Fruit fly (Drosophila melanogaster) whole organism, embryonic: Measurements from ENCODE around the gene GILT3.

ENCODE experiments used
- Abd-B ChIP-seq: fragments of 200-800 bp; sonication (Bioruptor generic); optimal IDR thresholded peaks from 2 replicates; lab custom pipeline; 2018; ENCODE audit warnings: missing biosample characterization, mild to moderate bottlenecking, missing genetic modification characterization, moderate library complexity
- BEAF-32 ChIP-seq: fragments of 200-800 bp; sonication (Bioruptor generic); optimal IDR thresholded peaks from 3 replicates; lab custom pipeline; 2017; ENCODE audit warnings: missing biosample characterization, missing genetic modification characterization, mild to moderate bottlenecking, moderate library complexity, missing genetic modification reagents
- BtbVII ChIP-seq: fragments of 200-800 bp; sonication (Bioruptor generic); optimal IDR thresholded peaks from 3 replicates; lab custom pipeline; 2017; ENCODE audit warnings: missing biosample characterization, mild to moderate bottlenecking, missing genetic modification characterization
- C15 ChIP-seq: fragments of 200-800 bp; sonication (Bioruptor generic); IDR thresholded peaks from 3 replicates; pipeline ENCODE4 v1.3.6; 2022; ENCODE audit warnings: missing biosample characterization, missing genetic modification characterization
- CG10209 ChIP-seq: fragments of 200-800 bp; sonication (Bioruptor generic); optimal IDR thresholded peaks from 3 replicates; lab custom pipeline; 2017; ENCODE audit warnings: missing biosample characterization, mild to moderate bottlenecking, missing genetic modification characterization, missing genetic modification reagents
- CG10654 ChIP-seq: fragments of 200-800 bp; sonication (Bioruptor generic); optimal IDR thresholded peaks from 2 replicates; lab custom pipeline; 2016; ENCODE audit warnings: missing biosample characterization, missing genetic modification characterization
- CG11560 ChIP-seq: fragments of 200-800 bp; sonication (Bioruptor generic); IDR thresholded peaks from 3 replicates; pipeline ENCODE4 v1.3.6; 2022; ENCODE audit warnings: missing biosample characterization, missing genetic modification characterization
- CG12299 ChIP-seq: fragments of 200-800 bp; sonication (Bioruptor generic); optimal IDR thresholded peaks from 2 replicates; lab custom pipeline; 2018; ENCODE audit warnings: missing biosample characterization, mild to moderate bottlenecking, missing genetic modification characterization
- CG12391 ChIP-seq: fragments of 200-800 bp; sonication (Bioruptor generic); optimal IDR thresholded peaks from 3 replicates; lab custom pipeline; 2018; ENCODE audit warnings: missing biosample characterization, mild to moderate bottlenecking, missing genetic modification characterization, moderate library complexity
- CG14014 ChIP-seq: fragments of 200-800 bp; sonication (Bioruptor generic); IDR thresholded peaks from 2 replicates; pipeline ENCODE4 v1.3.6; 2022; ENCODE audit warnings: missing biosample characterization, missing genetic modification characterization
- CG17912 ChIP-seq: fragments of 200-800 bp; sonication (Bioruptor generic); optimal IDR thresholded peaks from 2 replicates; lab custom pipeline; 2018; ENCODE audit warnings: missing biosample characterization, mild to moderate bottlenecking, missing genetic modification characterization
- CG18011 ChIP-seq: fragments of 200-800 bp; sonication (Bioruptor generic); optimal IDR thresholded peaks from 2 replicates; lab custom pipeline; 2017; ENCODE audit warnings: missing biosample characterization, missing genetic modification characterization, mild to moderate bottlenecking, moderate library complexity, missing genotype
- CG18476 ChIP-seq: fragments of 200-800 bp; sonication (Bioruptor generic); optimal IDR thresholded peaks from 2 replicates; lab custom pipeline; 2016; ENCODE audit warnings: missing biosample characterization, mild to moderate bottlenecking, missing genetic modification characterization
- CG3163 ChIP-seq: fragments of 200-800 bp; sonication (Bioruptor generic); optimal IDR thresholded peaks from 3 replicates; lab custom pipeline; 2016; ENCODE audit warnings: missing biosample characterization, missing genetic modification characterization
- CG3281 ChIP-seq: fragments of 200-800 bp; sonication (Bioruptor generic); optimal IDR thresholded peaks from 3 replicates; lab custom pipeline; 2017; ENCODE audit warnings: missing biosample characterization, mild to moderate bottlenecking, missing genetic modification characterization
- CG3838 ChIP-seq: fragments of 200-800 bp; sonication (Bioruptor generic); optimal IDR thresholded peaks from 3 replicates; lab custom pipeline; 2016; ENCODE audit warnings: missing biosample characterization, missing genetic modification characterization
- CG4282 ChIP-seq: fragments of 200-800 bp; sonication (Bioruptor generic); optimal IDR thresholded peaks from 2 replicates; lab custom pipeline; 2016; ENCODE audit warnings: missing biosample characterization, missing genetic modification characterization
- CG4617 ChIP-seq: fragments of 200-800 bp; sonication (Bioruptor generic); optimal IDR thresholded peaks from 3 replicates; lab custom pipeline; 2016; ENCODE audit warnings: missing biosample characterization, missing genetic modification characterization, borderline replicate concordance
- CG8765 ChIP-seq: fragments of 200-800 bp; sonication (Bioruptor generic); IDR thresholded peaks from 2 replicates; pipeline ENCODE4 v1.3.6; 2022; ENCODE audit warnings: missing biosample characterization, missing genetic modification characterization
- CHES-1-like ChIP-seq: fragments of 200-800 bp; sonication (Bioruptor generic); optimal IDR thresholded peaks from 2 replicates; lab custom pipeline; 2016; ENCODE audit warnings: missing biosample characterization, missing genetic modification characterization
- Chrac-16 ChIP-seq: fragments of 200-800 bp; sonication (Bioruptor generic); optimal IDR thresholded peaks from 3 replicates; lab custom pipeline; 2016; ENCODE audit warnings: missing biosample characterization, missing genetic modification characterization
- D19A ChIP-seq: fragments of 200-800 bp; optimal IDR thresholded peaks from 3 replicates; lab custom pipeline; 2019; ENCODE audit warnings: missing biosample characterization, mild to moderate bottlenecking, missing genetic modification characterization, moderate library complexity
- Deaf1 ChIP-seq: fragments of 200-800 bp; optimal IDR thresholded peaks from 3 replicates; lab custom pipeline; 2019; ENCODE audit warnings: missing biosample characterization, mild to moderate bottlenecking, missing genetic modification characterization, moderate library complexity
- Dek ChIP-seq: fragments of 200-800 bp; sonication (Bioruptor generic); optimal IDR thresholded peaks from 3 replicates; lab custom pipeline; 2019; ENCODE audit warnings: missing biosample characterization, mild to moderate bottlenecking, missing genetic modification characterization, moderate library complexity
- Fer3 ChIP-seq: fragments of 200-800 bp; sonication (Bioruptor generic); optimal IDR thresholded peaks from 2 replicates; lab custom pipeline; 2018; ENCODE audit warnings: missing biosample characterization, mild to moderate bottlenecking, missing genetic modification characterization, moderate library complexity
- H2.0 ChIP-seq: fragments of 200-800 bp; sonication (Bioruptor generic); IDR thresholded peaks from 2 replicates; pipeline ENCODE4 v1.3.6; 2022; ENCODE audit warnings: missing biosample characterization, missing genetic modification characterization
- HLH54F ChIP-seq: fragments of 200-800 bp; sonication (Bioruptor generic); optimal IDR thresholded peaks from 3 replicates; lab custom pipeline; 2016; ENCODE audit warnings: missing biosample characterization, missing genetic modification characterization
- MBD-R2 ChIP-seq: fragments of 200-800 bp; sonication (Bioruptor generic); IDR thresholded peaks from 2 replicates; pipeline ENCODE4 v1.3.6; 2022; ENCODE audit warnings: missing biosample characterization, missing genetic modification characterization
- Nf-YA ChIP-seq: fragments of 200-800 bp; sonication (Bioruptor generic); IDR thresholded peaks from 2 replicates; pipeline ENCODE4 v1.3.6; 2022; ENCODE audit warnings: missing biosample characterization, missing genetic modification characterization
- Oaz ChIP-seq: fragments of 200-800 bp; sonication (Bioruptor generic); IDR thresholded peaks from 2 replicates; pipeline ENCODE4 v1.3.6; 2022; ENCODE audit warnings: missing biosample characterization, missing genetic modification characterization
- Opbp ChIP-seq: fragments of 200-800 bp; sonication (Bioruptor generic); IDR thresholded peaks from 3 replicates; pipeline ENCODE4 v1.3.6; 2022; ENCODE audit warnings: missing biosample characterization, missing genetic modification characterization; ENCODE audit not compliant: partially characterized antibody
- PHDP ChIP-seq: fragments of 200-800 bp; sonication (Bioruptor generic); optimal IDR thresholded peaks from 3 replicates; lab custom pipeline; 2018; ENCODE audit warnings: missing biosample characterization, mild to moderate bottlenecking, missing genetic modification characterization, moderate library complexity
- Usf ChIP-seq: fragments of 200-800 bp; sonication (Bioruptor generic); optimal IDR thresholded peaks from 2 replicates; lab custom pipeline; 2017; ENCODE audit warnings: missing genotype, missing biosample characterization, missing genetic modification characterization
- ab ChIP-seq: fragments of 200-800 bp; sonication (Bioruptor generic); optimal IDR thresholded peaks from 2 replicates; lab custom pipeline; 2016; ENCODE audit warnings: missing biosample characterization, missing genetic modification characterization
- ara ChIP-seq: fragments of 200-800 bp; sonication (Bioruptor generic); IDR thresholded peaks from 2 replicates; pipeline ENCODE4 v1.3.6; 2022; ENCODE audit warnings: missing biosample characterization, missing genetic modification characterization
- ato ChIP-seq: fragments of 200-800 bp; sonication (Bioruptor generic); IDR thresholded peaks from 2 replicates; pipeline ENCODE4 v1.3.6; 2022; ENCODE audit warnings: missing biosample characterization, missing genetic modification characterization; ENCODE audit not compliant: partially characterized antibody
- cad ChIP-seq: fragments of >200 bp; optimal IDR thresholded peaks from 2 replicates; lab custom pipeline; 2017; ENCODE audit warnings: missing biosample characterization, missing genetic modification characterization
- cwo ChIP-seq: fragments of 200-800 bp; sonication (Bioruptor generic); optimal IDR thresholded peaks from 3 replicates; lab custom pipeline; 2017; ENCODE audit warnings: missing biosample characterization, missing genetic modification characterization, mild to moderate bottlenecking, moderate library complexity, missing genetic modification reagents
- danr ChIP-seq: fragments of 200-800 bp; sonication (Bioruptor generic); IDR thresholded peaks from 2 replicates; pipeline ENCODE4 v1.3.6; 2022; ENCODE audit warnings: missing biosample characterization, missing genetic modification characterization
- esg ChIP-seq: fragments of 200-800 bp; sonication (Bioruptor generic); conservative IDR thresholded peaks from 2 replicates; pipeline ENCODE4 v1.3.6; 2022; ENCODE audit warnings: missing biosample characterization, missing genetic modification characterization
- eyg ChIP-seq: fragments of 200-800 bp; sonication (Bioruptor generic); optimal IDR thresholded peaks from 3 replicates; lab custom pipeline; 2016; ENCODE audit warnings: missing biosample characterization, missing genetic modification characterization
- fu2 ChIP-seq: fragments of 200-800 bp; sonication (Bioruptor generic); optimal IDR thresholded peaks from 2 replicates; lab custom pipeline; 2016; ENCODE audit warnings: missing biosample characterization, missing genetic modification characterization
- kay ChIP-seq: fragments of 200-800 bp; sonication (Bioruptor generic); optimal IDR thresholded peaks from 2 replicates; lab custom pipeline; 2016; ENCODE audit warnings: missing biosample characterization, missing genetic modification characterization
- knrl ChIP-seq: fragments of 200-800 bp; sonication (Bioruptor generic); IDR thresholded peaks from 3 replicates; pipeline ENCODE4 v1.3.6; 2022; ENCODE audit warnings: missing biosample characterization, missing genetic modification characterization; ENCODE audit not compliant: partially characterized antibody
- psq ChIP-seq: fragments of 200-800 bp; sonication (Bioruptor generic); optimal IDR thresholded peaks from 2 replicates; lab custom pipeline; 2017; ENCODE audit warnings: missing biosample characterization, missing genetic modification characterization
- run ChIP-seq: fragments of 200-800 bp; sonication (Bioruptor generic); optimal IDR thresholded peaks from 3 replicates; lab custom pipeline; 2018; ENCODE audit warnings: missing biosample characterization, mild to moderate bottlenecking, missing genetic modification characterization
- sens-2 ChIP-seq: fragments of 200-800 bp; sonication (Bioruptor generic); IDR thresholded peaks from 2 replicates; pipeline ENCODE4 v1.3.6; 2022; ENCODE audit warnings: missing biosample characterization, missing genetic modification characterization
- sima ChIP-seq: fragments of 200-800 bp; sonication (Bioruptor generic); optimal IDR thresholded peaks from 2 replicates; lab custom pipeline; 2016; ENCODE audit warnings: missing biosample characterization, missing genetic modification characterization
- vnd ChIP-seq: fragments of 200-800 bp; sonication (Bioruptor generic); IDR thresholded peaks from 3 replicates; pipeline ENCODE4 v1.3.6; 2022; ENCODE audit warnings: missing biosample characterization, missing genetic modification characterization; ENCODE audit not compliant: partially characterized antibody
- wdn ChIP-seq: fragments of 200-800 bp; sonication (Bioruptor generic); IDR thresholded peaks from 2 replicates; pipeline ENCODE4 v1.3.6; 2022; ENCODE audit warnings: missing biosample characterization, missing genetic modification characterization
- zen2 ChIP-seq: fragments of 200-800 bp; sonication (Bioruptor generic); IDR thresholded peaks from 3 replicates; pipeline ENCODE4 v1.3.6; 2022; ENCODE audit warnings: missing biosample characterization, missing genetic modification characterization; ENCODE audit not compliant: partially characterized antibody

The GILT3 gene

DNA sequence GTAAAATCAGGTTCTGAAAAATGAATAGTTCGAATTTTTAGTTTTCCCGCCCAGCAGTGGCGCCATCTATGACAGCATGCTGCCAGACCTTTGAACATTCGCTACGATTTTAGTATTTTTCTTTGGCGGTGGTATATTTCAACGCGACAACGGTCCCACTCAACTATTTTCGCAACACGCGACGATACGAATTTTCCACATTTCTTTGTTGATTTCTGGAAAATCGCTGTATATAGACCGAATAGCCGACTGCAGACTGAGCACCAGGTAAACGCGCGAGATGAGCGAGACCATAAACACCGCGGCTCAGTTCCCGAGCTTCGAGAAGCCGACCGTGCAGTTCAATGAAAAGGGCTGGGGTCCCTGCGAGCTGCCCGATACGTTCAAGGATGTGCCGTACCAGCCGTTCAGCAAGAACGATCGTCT is 2.8 kb downstream of the GILT3 start, which contains the start of gene eIF3d1 (continued):
- TF ChIP-seq esg (GFP tag; lab: Robert Waterston, UW) = no peak
- TF ChIP-seq CG12299 (tag; lab: Kevin White, UChicago) = no peak
- no peak for TF ChIP-seq CG3838 (GFP tag; lab: Kevin White, UChicago)
- no peak for TF ChIP-seq D19A (tag; lab: Kevin White, UChicago)
- no peak for TF ChIP-seq cad (GFP tag; lab: Kevin White, UChicago)
- TF ChIP-seq CG18476 = no peak
- no peak for TF ChIP-seq CG18011 (GFP tag; lab: Kevin White, UChicago)
- peak; percentile 64 for TF ChIP-seq CHES-1-like (GFP tag; lab: Kevin White, UChicago)
- TF ChIP-seq CG11560 (tag; lab: Robert Waterston, UW) = peak; percentile 46; the same call in 1 of the 3 replicates
- no peak for TF ChIP-seq Deaf1 (tag; lab: Kevin White, UChicago)
- no peak for TF ChIP-seq danr (GFP tag; lab: Robert Waterston, UW)
- TF ChIP-seq CG10209 (GFP tag; lab: Kevin White, UChicago) = no peak
- TF ChIP-seq kay (GFP tag; lab: Kevin White, UChicago) = no peak
- TF ChIP-seq sens-2 (GFP tag; lab: Robert Waterston, UW) = no peak
- TF ChIP-seq MBD-R2 (GFP tag; lab: Robert Waterston, UW) = peak; percentile 66
- no peak for TF ChIP-seq Fer3 (tag; lab: Kevin White, UChicago)
- no peak for TF ChIP-seq C15 (GFP tag; lab: Robert Waterston, UW)
- TF ChIP-seq CG8765 = 0 out of 2 replicates have a peak, but pooled peaks have one; percentile 27
- TF ChIP-seq sima (GFP tag; lab: Kevin White, UChicago) = no peak
- no peak for TF ChIP-seq zen2
- TF ChIP-seq vnd (GFP tag; lab: Robert Waterston, UW) = no peak
- TF ChIP-seq ab (GFP tag; lab: Kevin White, UChicago) = no peak
- TF ChIP-seq psq = no peak
- no peak for TF ChIP-seq eyg
- TF ChIP-seq wdn (GFP tag; lab: Robert Waterston, UW) = no peak
- no peak for TF ChIP-seq PHDP (tag; lab: Kevin White, UChicago)
- peak; percentile 20 for TF ChIP-seq Chrac-16 (GFP tag; lab: Kevin White, UChicago)
- TF ChIP-seq CG3163 (GFP tag; lab: Kevin White, UChicago) = peak; percentile 36
- no peak for TF ChIP-seq run
- TF ChIP-seq fu2 (GFP tag; lab: Kevin White, UChicago) = peak; percentile 23
- no peak for TF ChIP-seq H2.0 (GFP tag; lab: Robert Waterston, UW)
- TF ChIP-seq BtbVII (GFP tag; lab: Kevin White, UChicago) = no peak
- TF ChIP-seq CG4617 (GFP tag; lab: Kevin White, UChicago) = peak; percentile 89
- TF ChIP-seq cwo (GFP tag; lab: Kevin White, UChicago) = no peak
- no peak for TF ChIP-seq CG4282 (GFP tag; lab: Kevin White, UChicago)
- TF ChIP-seq Dek (tag; lab: Kevin White, UChicago) = no peak
- TF ChIP-seq ato = no peak
- TF ChIP-seq Oaz (GFP tag; lab: Robert Waterston, UW) = no peak
- TF ChIP-seq CG3281 = no peak
- TF ChIP-seq CG14014 = no peak
- TF ChIP-seq BEAF-32 = peak; percentile 60
- peak; percentile 3 for TF ChIP-seq CG10654 (GFP tag; lab: Kevin White, UChicago)
- TF ChIP-seq CG17912 = no peak
- no peak for TF ChIP-seq Nf-YA (GFP tag; lab: Robert Waterston, UW)
- TF ChIP-seq ara (GFP tag; lab: Robert Waterston, UW) = no peak
- peak; percentile 41; the same call in 1 of the 3 replicates for TF ChIP-seq Opbp
- no peak for TF ChIP-seq HLH54F (GFP tag; lab: Kevin White, UChicago)
- peak; percentile 38 for TF ChIP-seq CG12391 (tag; lab: Kevin White, UChicago)
- TF ChIP-seq Usf (GFP tag; lab: Kevin White, UChicago) = no peak
- TF ChIP-seq knrl (GFP tag; lab: Robert Waterston, UW) = peak; percentile 32; the same call in 1 of the 3 replicates
- TF ChIP-seq Abd-B (GFP tag; lab: Kevin White, UChicago) = no peak
